Worm (Caenorhabditis elegans) whole organism, L1 larva: ENCODE data around the gene cpna-4.
A peak's percentile ranks its signal among the peaks of the same experiment; 100 is the strongest.

Experiments used
- C04F5.9 ChIP-seq: sonication (generic microtip); optimal IDR thresholded peaks from 2 replicates; lab custom pipeline; 2016; ENCODE audit warnings: missing genetic modification characterization, missing compliant biosample characterization
- C16A3.4 ChIP-seq: fragments of 150-350 bp; optimal IDR thresholded peaks from 2 replicates; lab custom pipeline; 2014; ENCODE audit warnings: missing biosample characterization, missing genetic modification characterization
- C34B4.2 ChIP-seq: sonication (generic microtip); optimal IDR thresholded peaks from 2 replicates; lab custom pipeline; 2017; ENCODE audit warnings: mild to moderate bottlenecking, missing genetic modification characterization, missing compliant biosample characterization
- F16B12.6 ChIP-seq: fragments of 150-350 bp; optimal IDR thresholded peaks from 2 replicates; lab custom pipeline; 2014; ENCODE audit warnings: missing biosample characterization, missing genetic modification characterization
- ama-1 ChIP-seq: fragments of 150-350 bp; optimal IDR thresholded peaks from 2 replicates; lab custom pipeline; 2014
- blmp-1 ChIP-seq: fragments of 150-350 bp; optimal IDR thresholded peaks from 2 replicates; lab custom pipeline; 2014; ENCODE audit warnings: missing biosample characterization, missing genetic modification characterization
- ceh-63 ChIP-seq: fragments of 200-800 bp; sonication (Bioruptor generic); optimal IDR thresholded peaks from 2 replicates; lab custom pipeline; 2018; ENCODE audit warnings: mild to moderate bottlenecking, missing genetic modification characterization, missing compliant biosample characterization
- ceh-88 ChIP-seq: fragments of 200-800 bp; sonication (Bioruptor generic); IDR thresholded peaks from 2 replicates; pipeline ENCODE4 v1.3.6; 2022; ENCODE audit warnings: missing genetic modification characterization, missing compliant biosample characterization
- dpl-1 ChIP-seq, 3 experiments: fragments of 150-350 bp in 2 of 3; sonication (generic microtip) in 1 of 3; optimal IDR thresholded peaks; 2 replicates each; lab custom pipeline; 2014 to 2017; ENCODE audit warnings: missing biosample characterization in 3 of 3, missing genetic modification characterization in 3 of 3, missing genetic modification reagents in 3 of 3
- efl-1 ChIP-seq, 4 experiments: fragments of 150-350 bp; optimal IDR thresholded peaks in 3 of 4; peaks in 1 of 4; 1 replicate in 1 of 4; 2 replicates in 3 of 4; lab custom pipeline; 2014; ENCODE audit warnings: missing biosample characterization in 2 of 4, missing genetic modification characterization in 2 of 4, missing genetic modification reagents in 2 of 4
- elt-3 ChIP-seq, 6 experiments: fragments of 150-350 bp in 1 of 6; sonication (generic microtip); optimal IDR thresholded peaks; 2 replicates each; lab custom pipeline; 2017 to 2018; ENCODE audit warnings: missing biosample characterization in 6 of 6, missing genetic modification characterization in 6 of 6, inconsistent platforms in 1 of 6
- fkh-10 ChIP-seq: sonication (generic microtip); optimal IDR thresholded peaks from 2 replicates; lab custom pipeline; 2017; ENCODE audit warnings: missing biosample characterization, missing genetic modification reagents, missing genetic modification characterization
- grh-1 ChIP-seq: fragments of 200-800 bp; sonication (Bioruptor generic); IDR thresholded peaks from 2 replicates; pipeline ENCODE4 v1.3.6; 2022; ENCODE audit warnings: missing genetic modification reagents, missing genetic modification characterization, missing compliant biosample characterization
- hpl-2 ChIP-seq: fragments of 150-350 bp; optimal IDR thresholded peaks from 2 replicates; lab custom pipeline; 2014; ENCODE audit warnings: missing biosample characterization, missing genetic modification reagents, missing genetic modification characterization
- irx-1 ChIP-seq: sonication (generic microtip); optimal IDR thresholded peaks from 2 replicates; lab custom pipeline; 2016; ENCODE audit warnings: missing genetic modification characterization, missing compliant biosample characterization
- isw-1 ChIP-seq: fragments of 200-800 bp; sonication (Bioruptor generic); IDR thresholded peaks from 2 replicates; pipeline ENCODE4 v1.3.6; 2022; ENCODE audit warnings: missing genetic modification characterization, missing compliant biosample characterization
- jun-1 ChIP-seq: fragments of 150-350 bp; optimal IDR thresholded peaks from 2 replicates; lab custom pipeline; 2014; ENCODE audit warnings: missing biosample characterization, missing genetic modification reagents, missing genetic modification characterization
- lin-13 ChIP-seq: fragments of 150-350 bp; optimal IDR thresholded peaks from 2 replicates; lab custom pipeline; 2014; ENCODE audit warnings: missing biosample characterization, missing genetic modification reagents, missing genetic modification characterization
- lin-15B ChIP-seq: fragments of 150-350 bp; sonication (generic microtip); optimal IDR thresholded peaks from 3 replicates; lab custom pipeline; 2014; ENCODE audit warnings: missing biosample characterization, missing genetic modification characterization
- lin-35 ChIP-seq, 2 experiments: fragments of 150-350 bp; optimal IDR thresholded peaks; 2 replicates each; lab custom pipeline; 2014; ENCODE audit warnings: missing biosample characterization in 2 of 2, missing genetic modification characterization in 2 of 2, missing genetic modification reagents in 2 of 2
- lin-39 ChIP-seq: fragments of 150-350 bp; optimal IDR thresholded peaks from 2 replicates; lab custom pipeline; 2014; ENCODE audit warnings: missing biosample characterization, missing genetic modification reagents, missing genetic modification characterization
- lir-3 ChIP-seq: sonication (generic microtip); optimal IDR thresholded peaks from 2 replicates; lab custom pipeline; 2016; ENCODE audit warnings: mild to moderate bottlenecking, missing genetic modification characterization, moderate library complexity, missing compliant biosample characterization; ENCODE audit not compliant: poor library complexity
- lsy-2 ChIP-seq, 2 experiments: fragments of 150-350 bp; optimal IDR thresholded peaks; 2 replicates each; lab custom pipeline; 2014; ENCODE audit warnings: missing biosample characterization in 2 of 2, missing genetic modification characterization in 2 of 2
- mab-9 ChIP-seq: fragments of 200-800 bp; sonication (Bioruptor generic); IDR thresholded peaks from 2 replicates; pipeline ENCODE4 v1.3.6; 2022; ENCODE audit warnings: missing genetic modification reagents, missing genetic modification characterization, missing compliant biosample characterization
- mdl-1 ChIP-seq, 2 experiments: fragments of 150-350 bp; optimal IDR thresholded peaks; 2 replicates each; lab custom pipeline; 2014 to 2017; ENCODE audit warnings: missing biosample characterization in 2 of 2, missing genetic modification characterization in 2 of 2, inconsistent platforms in 1 of 2
- mef-2 ChIP-seq: fragments of 150-350 bp; optimal IDR thresholded peaks from 2 replicates; lab custom pipeline; 2014; ENCODE audit warnings: missing biosample characterization, missing genetic modification characterization
- mep-1 ChIP-seq: fragments of 150-350 bp; optimal IDR thresholded peaks from 2 replicates; lab custom pipeline; 2014; ENCODE audit warnings: missing biosample characterization, missing genetic modification characterization
- nhr-11 ChIP-seq: fragments of 150-350 bp; optimal IDR thresholded peaks from 2 replicates; lab custom pipeline; 2014; ENCODE audit warnings: missing biosample characterization, missing genetic modification characterization
- nhr-19 ChIP-seq: fragments of 200-800 bp; sonication (Bioruptor generic); conservative IDR thresholded peaks from 2 replicates; pipeline ENCODE4 v1.3.6; 2022; ENCODE audit warnings: missing genetic modification characterization, missing compliant biosample characterization
- nhr-20 ChIP-seq: sonication (generic microtip); optimal IDR thresholded peaks from 2 replicates; lab custom pipeline; 2016; ENCODE audit warnings: mild to moderate bottlenecking, missing genetic modification characterization, missing compliant biosample characterization
- nhr-237 ChIP-seq: fragments of 150-350 bp; optimal IDR thresholded peaks from 2 replicates; lab custom pipeline; 2014; ENCODE audit warnings: missing biosample characterization, missing genetic modification characterization
- nhr-47 ChIP-seq: sonication (generic microtip); optimal IDR thresholded peaks from 2 replicates; lab custom pipeline; 2016; ENCODE audit warnings: mild to moderate bottlenecking, missing genetic modification characterization, moderate library complexity, missing compliant biosample characterization
- nhr-71 ChIP-seq: sonication (generic microtip); optimal IDR thresholded peaks from 2 replicates; lab custom pipeline; 2016; ENCODE audit warnings: mild to moderate bottlenecking, missing genetic modification characterization, moderate library complexity, missing compliant biosample characterization
- nhr-77 ChIP-seq: fragments of 150-350 bp; optimal IDR thresholded peaks from 2 replicates; lab custom pipeline; 2014; ENCODE audit warnings: missing biosample characterization, missing genetic modification characterization
- nhr-84 ChIP-seq: sonication (generic microtip); optimal IDR thresholded peaks from 2 replicates; lab custom pipeline; 2017; ENCODE audit warnings: missing biosample characterization, missing genetic modification characterization
- nhr-85 ChIP-seq: sonication (generic microtip); peaks from one replicate; lab custom pipeline; 2016; ENCODE audit warnings: missing genetic modification characterization, inconsistent platforms, missing compliant biosample characterization
- nhr-90 ChIP-seq: sonication (generic microtip); optimal IDR thresholded peaks from 2 replicates; lab custom pipeline; 2016; ENCODE audit warnings: mild to moderate bottlenecking, missing genetic modification characterization, missing compliant biosample characterization; ENCODE audit not compliant: poor library complexity
- pag-3 ChIP-seq: sonication (generic microtip); optimal IDR thresholded peaks from 2 replicates; lab custom pipeline; 2017; ENCODE audit warnings: missing genetic modification characterization, mild to moderate bottlenecking, missing compliant biosample characterization, antibody characterized with exemption, borderline replicate concordance; ENCODE audit not compliant: insufficient read depth
- snpc-4 ChIP-seq: fragments of 150-350 bp; optimal IDR thresholded peaks from 2 replicates; lab custom pipeline; 2014; ENCODE audit warnings: missing biosample characterization, missing genetic modification characterization
- snu-23 ChIP-seq: sonication (generic microtip); optimal IDR thresholded peaks from 2 replicates; lab custom pipeline; 2016; ENCODE audit warnings: missing genetic modification characterization, missing compliant biosample characterization
- sptf-1 ChIP-seq: fragments of 150-350 bp; optimal IDR thresholded peaks from 2 replicates; lab custom pipeline; 2014; ENCODE audit warnings: missing biosample characterization, missing genetic modification characterization
- swsn-7 ChIP-seq: sonication (generic microtip); optimal IDR thresholded peaks from 2 replicates; lab custom pipeline; 2016; ENCODE audit warnings: missing genetic modification characterization, missing compliant biosample characterization
- tbx-2 ChIP-seq: sonication (generic microtip); optimal IDR thresholded peaks from 2 replicates; lab custom pipeline; 2016; ENCODE audit warnings: missing genetic modification characterization, missing compliant biosample characterization
- unc-130 ChIP-seq: fragments of 150-350 bp; optimal IDR thresholded peaks from 2 replicates; lab custom pipeline; 2017; ENCODE audit warnings: missing biosample characterization, missing genetic modification characterization, inconsistent platforms
- unc-30 ChIP-seq: sonication (generic microtip); optimal IDR thresholded peaks from 2 replicates; lab custom pipeline; 2017; ENCODE audit warnings: missing biosample characterization, missing genetic modification characterization
- unc-62 ChIP-seq: fragments of 150-350 bp; optimal IDR thresholded peaks from 2 replicates; lab custom pipeline; 2014; ENCODE audit warnings: missing biosample characterization, missing genetic modification reagents, missing genetic modification characterization
- zag-1 ChIP-seq: fragments of 150-350 bp; optimal IDR thresholded peaks from 2 replicates; lab custom pipeline; 2014; ENCODE audit warnings: missing biosample characterization, missing genetic modification characterization
- ztf-4 ChIP-seq: fragments of 150-350 bp; optimal IDR thresholded peaks from 2 replicates; lab custom pipeline; 2014; ENCODE audit warnings: missing biosample characterization, missing genetic modification characterization

cpna-4 gene

ce11 chrIV:15395260-15395844 lies 34.0 kb downstream of the cpna-4 start (continued):
- TF ChIP-seq pag-3, result no peak
- peak; percentile 54 for TF ChIP-seq blmp-1
- no peak for TF ChIP-seq lin-39 (tag; lab: Kevin White, UChicago)
- TF ChIP-seq ceh-88 (GFP tag; lab: Robert Waterston, UW), result no peak
- TF ChIP-seq C04F5.9, result no peak
- no peak for TF ChIP-seq fkh-10 (GFP tag; lab: Kevin White, UChicago)
- no peak for TF ChIP-seq lir-3 (tag; lab: Kevin White, UChicago)
- TF ChIP-seq lsy-2 (tag; optimal IDR thresholded peaks at IDR 0.05; lab: Kevin White, UChicago), result no peak
- no peak for TF ChIP-seq C34B4.2
- no peak for TF ChIP-seq nhr-84

- TF ChIP-seq nhr-77 (tag; lab: Kevin White, UChicago) (no peak), ceh-63 (no peak), mep-1 (tag; lab: Kevin White, UChicago) (peak; percentile 13), zag-1 (tag; lab: Kevin White, UChicago) (no peak), nhr-47 (tag; lab: Kevin White, UChicago) (peak; percentile 45), isw-1 (GFP tag; lab: Robert Waterston, UW) (no peak), swsn-7 (tag; lab: Kevin White, UChicago) (peak; percentile 23), tbx-2 (tag; lab: Kevin White, UChicago) (peak; percentile 43), nhr-19 (GFP tag; lab: Robert Waterston, UW) (peak; percentile 54), ztf-4 (tag; lab: Kevin White, UChicago) (no peak), F16B12.6 (tag; lab: Kevin White, UChicago) (no peak), nhr-71 (tag; lab: Kevin White, UChicago) (peak; percentile 78), grh-1 (GFP tag; lab: Robert Waterston, UW) (peak; percentile 84), nhr-90 (peak; percentile 80), snu-23 (peak; percentile 83), mdl-1 (tag; optimal IDR thresholded peaks at IDR 0.05; lab: Kevin White, UChicago) (peak in 1 of 2 experiments; percentile 40), irx-1 (tag; lab: Kevin White, UChicago) (no peak), jun-1 (peak; percentile 19), efl-1 (optimal IDR thresholded peaks at IDR 0.05; lab: Kevin White, UChicago) (peak; percentile 22 to 35), efl-1 (GFP tag; optimal IDR thresholded peaks at IDR 0.05 in 1 of 2; lab: Kevin White, UChicago) (peak in 1 of 2 experiments; percentile 93), snpc-4 (peak; percentile 12), hpl-2 (peak; percentile 18), unc-62 (no peak), ama-1 (lab: Kevin White, UChicago) (no peak), mab-9 (GFP tag; lab: Robert Waterston, UW) (no peak), mef-2 (tag; lab: Kevin White, UChicago) (no peak), C16A3.4 (peak; percentile 28), unc-30 (tag; lab: Kevin White, UChicago) (no peak), nhr-84 (no peak), nhr-20 (tag; lab: Kevin White, UChicago) (peak; percentile 88), lsy-2 (tag; optimal IDR thresholded peaks at IDR 0.05; lab: Kevin White, UChicago) (peak in 1 of 2 experiments; percentile 60), nhr-85 (tag; lab: Kevin White, UChicago) (peak; percentile 99), lin-35 (GFP tag; optimal IDR thresholded peaks at IDR 0.05; lab: Kevin White, UChicago) (peak in 1 of 2 experiments; percentile 78), lin-13 (GFP tag; lab: Kevin White, UChicago) (peak; percentile 17), nhr-11 (tag; lab: Kevin White, UChicago) (no peak), dpl-1 (GFP tag; optimal IDR thresholded peaks at IDR 0.05; lab: Kevin White, UChicago) (peak in 2 of 3 experiments; percentile 7 to 48), lin-15B (tag; lab: Kevin White, UChicago) (no peak), elt-3 (tag; optimal IDR thresholded peaks at IDR 0.05; lab: Kevin White, UChicago) (peak in 3 of 6 experiments; percentile 35 to 92 (median 77)), lir-3 (tag; lab: Kevin White, UChicago) (peak; percentile 29), unc-130 (no peak), blmp-1 (peak; percentile 87), sptf-1 (tag; lab: Kevin White, UChicago) (no peak), nhr-237 (tag; lab: Kevin White, UChicago) (peak; percentile 31)
- TF ChIP-seq, all 84 proteins: peak for 25
Observed at ce11 chrIV:15398643-15399042, 37.3 kb downstream of the cpna-4 start.
